ENCODE assay signal across 1 fruit fly cellular context in genomic region chr2L:21108759-21109282, dm6.
TF ChIP-seq lines count a peak whose summit lies in the region.

No protein-coding gene starts in this region.

TF ChIP-seq in whole organism, embryonic, 481 proteins besides CTCF, POLR2A, EP300 and RAD21 (continued from another document):
- TF ChIP-seq CG17912 (GFP tag; optimal IDR thresholded peaks at IDR 0.05; lab: Kevin White, UChicago): no peak
- peak; percentile 25 for TF ChIP-seq CG3281 (GFP tag; optimal IDR thresholded peaks at IDR 0.05; lab: Kevin White, UChicago)
- no peak for TF ChIP-seq sens-2 (GFP tag; IDR thresholded peaks at IDR 0.05; lab: Robert Waterston, UW)
- TF ChIP-seq CG17361 (GFP tag; IDR thresholded peaks at IDR 0.05; lab: Robert Waterston, UW): peak; percentile 73
- no peak for TF ChIP-seq CG13287 (GFP tag; IDR thresholded peaks at IDR 0.05; lab: Robert Waterston, UW; ENCODE audit: partially characterized antibody)
- no peak for TF ChIP-seq CG7745 (tag; optimal IDR thresholded peaks at IDR 0.05; lab: Kevin White, UChicago)
- peak; percentile 31 for TF ChIP-seq sqz (GFP tag; optimal IDR thresholded peaks at IDR 0.05; lab: Kevin White, UChicago)
- TF ChIP-seq schlank (tag; optimal IDR thresholded peaks at IDR 0.05; lab: Kevin White, UChicago): no peak
- TF ChIP-seq Hsf (GFP tag; optimal IDR thresholded peaks at IDR 0.05; lab: Kevin White, UChicago): peak; percentile 51
- peak; percentile 33 for TF ChIP-seq CG2202 (tag; optimal IDR thresholded peaks at IDR 0.05; lab: Kevin White, UChicago)
- no peak for TF ChIP-seq cwo (GFP tag; optimal IDR thresholded peaks at IDR 0.05; lab: Kevin White, UChicago)
- no peak for TF ChIP-seq CG9932 (GFP tag; IDR thresholded peaks at IDR 0.05; lab: Robert Waterston, UW)
- no peak for TF ChIP-seq Dip3 (GFP tag; optimal IDR thresholded peaks at IDR 0.05; lab: Kevin White, UChicago)
- TF ChIP-seq CG1602 (GFP tag; optimal IDR thresholded peaks at IDR 0.05; lab: Kevin White, UChicago): peak; percentile 33
- no peak for TF ChIP-seq H15 (GFP tag; IDR thresholded peaks at IDR 0.05; lab: Robert Waterston, UW)
- no peak for TF ChIP-seq pho (GFP tag; optimal IDR thresholded peaks at IDR 0.05; lab: Kevin White, UChicago)
- no peak for TF ChIP-seq CG32772 (GFP tag; IDR thresholded peaks at IDR 0.05; lab: Robert Waterston, UW)
- peak; percentile 48; the same call in 1 of the 2 replicates for TF ChIP-seq ttk (GFP tag; IDR thresholded peaks at IDR 0.05; lab: Robert Waterston, UW)
- peak; percentile 36 for TF ChIP-seq Lhr (GFP tag; optimal IDR thresholded peaks at IDR 0.05; lab: Kevin White, UChicago)
- TF ChIP-seq CG13775 (GFP tag; optimal IDR thresholded peaks at IDR 0.05; lab: Kevin White, UChicago): peak; percentile 67
- TF ChIP-seq Doc3 (GFP tag; IDR thresholded peaks at IDR 0.05; lab: Robert Waterston, UW; ENCODE audit: partially characterized antibody): no peak
- peak; percentile 85 for TF ChIP-seq tio (GFP tag; optimal IDR thresholded peaks at IDR 0.05; lab: Kevin White, UChicago)
- TF ChIP-seq Abd-B (GFP tag; optimal IDR thresholded peaks at IDR 0.05; lab: Kevin White, UChicago): no peak
- TF ChIP-seq Nf-YC (tag; optimal IDR thresholded peaks at IDR 0.05; lab: Kevin White, UChicago): peak; percentile 43
- TF ChIP-seq PHDP (tag; optimal IDR thresholded peaks at IDR 0.05; lab: Kevin White, UChicago): peak; percentile 48
- no peak for TF ChIP-seq CG7963 (GFP tag; IDR thresholded peaks at IDR 0.05; lab: Robert Waterston, UW; ENCODE audit: partially characterized antibody)
- TF ChIP-seq CG18599 (GFP tag; optimal IDR thresholded peaks at IDR 0.05; lab: Kevin White, UChicago): no peak
